Fruit fly (Drosophila melanogaster) whole organism: ENCODE measurements around the gene CG42404.

Experiments used
- Dll ChIP-seq: fragments of >200 bp; optimal IDR thresholded peaks from 2 replicates; lab custom pipeline; 2017
- EcR ChIP-seq, 2 experiments: fragments of >200 bp; optimal IDR thresholded peaks; 2 replicates each; lab custom pipeline; 2017; ENCODE audit warnings: missing biosample characterization in 2 of 2, missing genetic modification characterization in 2 of 2, missing genetic modification reagents in 2 of 2
- psq ChIP-seq: fragments of >200 bp; optimal IDR thresholded peaks from 2 replicates; lab custom pipeline; 2017
- usp ChIP-seq: fragments of >200 bp; optimal IDR thresholded peaks from 2 replicates; lab custom pipeline; 2017; ENCODE audit warnings: missing biosample characterization, missing genetic modification characterization, mixed read lengths

- TF ChIP-seq psq (no peak), usp (GFP tag; lab: Kevin White, UChicago) (no peak), Dll (lab: Kevin White, UChicago) (no peak), EcR (GFP tag; optimal IDR thresholded peaks at IDR 0.05; lab: Kevin White, UChicago) (no peak)
Measured at dm6 chr3R:15225279-15225730, 24.6 kb upstream of the CG42404 start, which contains the start of the genes CG31344 and Caf1-55.
